Fruit fly (Drosophila melanogaster) whole organism, embryonic: Measurements from ENCODE around the gene Lsp2.

Source experiments
- Fer1 ChIP-seq: fragments of 200-800 bp; sonication (Bioruptor generic); optimal IDR thresholded peaks from 2 replicates; lab custom pipeline; 2017; ENCODE audit warnings: missing biosample characterization, mild to moderate bottlenecking, missing genetic modification characterization
- Scr ChIP-seq: fragments of 200-800 bp; sonication (Bioruptor generic); IDR thresholded peaks from 2 replicates; pipeline ENCODE4 v1.3.6; 2022; ENCODE audit warnings: missing biosample characterization, missing genetic modification characterization; ENCODE audit not compliant: partially characterized antibody
- ash1 ChIP-seq: fragments of 200-800 bp; sonication (Bioruptor generic); optimal IDR thresholded peaks from 2 replicates; lab custom pipeline; 2018; ENCODE audit warnings: missing biosample characterization, mild to moderate bottlenecking, missing genetic modification characterization

- peak; percentile 37 for TF ChIP-seq Fer1
- peak; percentile 38 for TF ChIP-seq Scr (GFP tag; lab: Robert Waterston, UW)
- peak; percentile 59 for TF ChIP-seq ash1 (GFP tag; lab: Kevin White, UChicago)
Measured at dm6 chr3L:12081679-12082520, 47.3 kb upstream of the Lsp2 start, which contains the start of gene Sema5c.
